Fruit fly (Drosophila melanogaster) whole organism, embryonic: ENCODE results near the gene CG13049.

Experiments
- Atf6 ChIP-seq: fragments of 200-800 bp; sonication (Bioruptor generic); IDR thresholded peaks from 2 replicates; pipeline ENCODE4 v1.3.6; 2022; ENCODE audit warnings: missing biosample characterization, missing genetic modification characterization
- Bteb2 ChIP-seq: fragments of 200-800 bp; sonication (Bioruptor generic); optimal IDR thresholded peaks from 2 replicates; lab custom pipeline; 2016; ENCODE audit warnings: missing biosample characterization, missing genetic modification characterization
- C15 ChIP-seq: fragments of 200-800 bp; sonication (Bioruptor generic); IDR thresholded peaks from 3 replicates; pipeline ENCODE4 v1.3.6; 2022; ENCODE audit warnings: missing biosample characterization, missing genetic modification characterization
- CG12236 ChIP-seq: fragments of 200-800 bp; sonication (Bioruptor generic); optimal IDR thresholded peaks from 2 replicates; lab custom pipeline; 2016; ENCODE audit warnings: missing biosample characterization, missing genetic modification characterization
- CG16815 ChIP-seq: fragments of 200-800 bp; sonication (Bioruptor generic); optimal IDR thresholded peaks from 3 replicates; lab custom pipeline; 2017; ENCODE audit warnings: missing biosample characterization, mild to moderate bottlenecking, missing genetic modification characterization
- CG17612 ChIP-seq: fragments of 200-800 bp; sonication (Bioruptor generic); IDR thresholded peaks from 2 replicates; pipeline ENCODE4 v1.3.6; 2022; ENCODE audit warnings: missing biosample characterization, missing genetic modification characterization
- CG17802 ChIP-seq: fragments of 200-800 bp; sonication (Bioruptor generic); optimal IDR thresholded peaks from 2 replicates; lab custom pipeline; 2018; ENCODE audit warnings: missing biosample characterization, mild to moderate bottlenecking, missing genetic modification characterization, moderate library complexity
- CG17912 ChIP-seq: fragments of 200-800 bp; sonication (Bioruptor generic); optimal IDR thresholded peaks from 2 replicates; lab custom pipeline; 2018; ENCODE audit warnings: missing biosample characterization, mild to moderate bottlenecking, missing genetic modification characterization
- CG3847 ChIP-seq: fragments of 200-800 bp; sonication (Bioruptor generic); IDR thresholded peaks from 2 replicates; pipeline ENCODE4 v1.3.6; 2022; ENCODE audit warnings: missing biosample characterization, missing genetic modification characterization
- CG4360 ChIP-seq: fragments of 200-800 bp; sonication (Bioruptor generic); IDR thresholded peaks from 2 replicates; pipeline ENCODE4 v1.3.6; 2022; ENCODE audit warnings: missing biosample characterization, missing genetic modification characterization
- CG5180 ChIP-seq: fragments of 200-800 bp; sonication (Bioruptor generic); optimal IDR thresholded peaks from 3 replicates; lab custom pipeline; 2017; ENCODE audit warnings: missing biosample characterization, missing genetic modification characterization, mild to moderate bottlenecking, moderate library complexity, missing genetic modification reagents
- CG6765 ChIP-seq: fragments of 200-800 bp; sonication (Bioruptor generic); optimal IDR thresholded peaks from 3 replicates; lab custom pipeline; 2017; ENCODE audit warnings: missing biosample characterization, mild to moderate bottlenecking, missing genetic modification characterization
- CG6813 ChIP-seq: fragments of 200-800 bp; sonication (Bioruptor generic); optimal IDR thresholded peaks from 2 replicates; lab custom pipeline; 2017; ENCODE audit warnings: missing biosample characterization, missing genetic modification characterization, mild to moderate bottlenecking, moderate library complexity, missing genetic modification reagents
- CG8281 ChIP-seq: fragments of 200-800 bp; sonication (Bioruptor generic); optimal IDR thresholded peaks from 2 replicates; lab custom pipeline; 2018; ENCODE audit warnings: missing biosample characterization, mild to moderate bottlenecking, missing genetic modification characterization, moderate library complexity
- CG9932 ChIP-seq: fragments of 200-800 bp; sonication (Bioruptor generic); IDR thresholded peaks from 2 replicates; pipeline ENCODE4 v1.3.6; 2022; ENCODE audit warnings: missing biosample characterization, missing genetic modification characterization
- Dad ChIP-seq: fragments of 200-800 bp; sonication (Bioruptor generic); optimal IDR thresholded peaks from 3 replicates; lab custom pipeline; 2016; ENCODE audit warnings: missing biosample characterization, missing genetic modification characterization
- ERR ChIP-seq: fragments of 200-800 bp; sonication (Bioruptor generic); optimal IDR thresholded peaks from 2 replicates; lab custom pipeline; 2016; ENCODE audit warnings: missing biosample characterization, missing genetic modification characterization
- Elba2 ChIP-seq: fragments of 200-800 bp; sonication (Bioruptor generic); optimal IDR thresholded peaks from 3 replicates; lab custom pipeline; 2016; ENCODE audit warnings: missing biosample characterization, missing genetic modification characterization
- Fer1 ChIP-seq: fragments of 200-800 bp; sonication (Bioruptor generic); optimal IDR thresholded peaks from 2 replicates; lab custom pipeline; 2017; ENCODE audit warnings: missing biosample characterization, mild to moderate bottlenecking, missing genetic modification characterization
- Gug ChIP-seq: fragments of 200-800 bp; sonication (Bioruptor generic); IDR thresholded peaks from 4 replicates; pipeline ENCODE4 v1.3.6; 2022; ENCODE audit warnings: missing biosample characterization, missing genetic modification characterization
- HHEX ChIP-seq: fragments of 200-800 bp; sonication (Bioruptor generic); optimal IDR thresholded peaks from 3 replicates; lab custom pipeline; 2017; ENCODE audit warnings: missing biosample characterization, mild to moderate bottlenecking, missing genetic modification characterization, missing genetic modification reagents
- HLH4C ChIP-seq: fragments of 200-800 bp; sonication (Bioruptor generic); IDR thresholded peaks from 3 replicates; pipeline ENCODE4 v1.3.6; 2022; ENCODE audit warnings: missing biosample characterization, missing genetic modification characterization; ENCODE audit not compliant: partially characterized antibody
- HLHmδ ChIP-seq: fragments of 200-800 bp; sonication (Bioruptor generic); optimal IDR thresholded peaks from 2 replicates; lab custom pipeline; 2018; ENCODE audit warnings: missing biosample characterization, mild to moderate bottlenecking, missing genetic modification characterization, moderate library complexity
- Lim3 ChIP-seq: fragments of 200-800 bp; sonication (Bioruptor generic); IDR thresholded peaks from 2 replicates; pipeline ENCODE4 v1.3.6; 2022; ENCODE audit warnings: missing biosample characterization, missing genetic modification characterization
- Myb ChIP-seq: fragments of 200-800 bp; sonication (Bioruptor generic); optimal IDR thresholded peaks from 2 replicates; lab custom pipeline; 2016; ENCODE audit warnings: missing biosample characterization, missing genetic modification characterization
- Stat92E ChIP-seq, 3 experiments: fragments of >200 bp in 2 of 3; fragments of 200-800 bp in 1 of 3; sonication (Bioruptor generic) in 1 of 3; optimal IDR thresholded peaks; 2 replicates each; lab custom pipeline; 2017 to 2019; ENCODE audit warnings: missing biosample characterization in 3 of 3, missing genetic modification characterization in 3 of 3, mild to moderate bottlenecking in 1 of 3, moderate library complexity in 1 of 3
- Trl ChIP-seq, 3 experiments: fragments of >200 bp in 2 of 3; fragments of 200-800 bp in 1 of 3; sonication (Bioruptor generic) in 1 of 3; optimal IDR thresholded peaks; 2 replicates in 1 of 3; 3 replicates in 2 of 3; lab custom pipeline; 2016 to 2017; ENCODE audit warnings: missing biosample characterization in 1 of 3, missing genetic modification characterization in 1 of 3
- YL-1 ChIP-seq: fragments of 200-800 bp; sonication (Bioruptor generic); optimal IDR thresholded peaks from 3 replicates; lab custom pipeline; 2017; ENCODE audit warnings: missing biosample characterization, mild to moderate bottlenecking, missing genetic modification characterization
- amos ChIP-seq: fragments of 200-800 bp; sonication (Bioruptor generic); IDR thresholded peaks from 2 replicates; pipeline ENCODE4 v1.3.6; 2022; ENCODE audit warnings: missing biosample characterization, missing genetic modification characterization; ENCODE audit not compliant: partially characterized antibody
- bsh ChIP-seq, 2 experiments: fragments of 200-800 bp; sonication (Bioruptor generic); optimal IDR thresholded peaks; 2 replicates each; lab custom pipeline; 2017 to 2018; ENCODE audit warnings: mild to moderate bottlenecking in 2 of 2, missing biosample characterization in 2 of 2, missing genetic modification characterization in 2 of 2, moderate library complexity in 1 of 2
- chif ChIP-seq, 2 experiments: fragments of 200-800 bp; sonication (Bioruptor generic); optimal IDR thresholded peaks; 3 replicates each; lab custom pipeline; 2016; ENCODE audit warnings: missing biosample characterization in 2 of 2, missing genetic modification characterization in 2 of 2
- crc ChIP-seq: fragments of 200-800 bp; sonication (Bioruptor generic); optimal IDR thresholded peaks from 2 replicates; lab custom pipeline; 2016; ENCODE audit warnings: missing biosample characterization, missing genetic modification characterization
- cwo ChIP-seq: fragments of 200-800 bp; sonication (Bioruptor generic); optimal IDR thresholded peaks from 3 replicates; lab custom pipeline; 2017; ENCODE audit warnings: missing biosample characterization, missing genetic modification characterization, mild to moderate bottlenecking, moderate library complexity, missing genetic modification reagents
- dan ChIP-seq: fragments of 200-800 bp; sonication (Bioruptor generic); IDR thresholded peaks from 2 replicates; pipeline ENCODE4 v1.3.6; 2022; ENCODE audit warnings: missing biosample characterization, missing genetic modification characterization
- ewg ChIP-seq: fragments of 200-800 bp; sonication (Bioruptor generic); optimal IDR thresholded peaks from 3 replicates; lab custom pipeline; 2017; ENCODE audit warnings: mild to moderate bottlenecking, missing biosample characterization, missing genetic modification reagents, missing genetic modification characterization
- ham ChIP-seq: fragments of 200-800 bp; sonication (Bioruptor generic); IDR thresholded peaks from 2 replicates; pipeline ENCODE4 v1.3.6; 2022; ENCODE audit warnings: missing biosample characterization, missing genetic modification characterization
- jigr1 ChIP-seq: fragments of 200-800 bp; sonication (Bioruptor generic); IDR thresholded peaks from 3 replicates; pipeline ENCODE4 v1.3.6; 2022; ENCODE audit warnings: missing biosample characterization, missing genetic modification characterization
- nom ChIP-seq: fragments of 200-800 bp; sonication (Bioruptor generic); optimal IDR thresholded peaks from 2 replicates; lab custom pipeline; 2017; ENCODE audit warnings: missing biosample characterization, missing genetic modification characterization, mild to moderate bottlenecking, moderate library complexity, missing genetic modification reagents
- oc ChIP-seq: fragments of 200-800 bp; sonication (Bioruptor generic); optimal IDR thresholded peaks from 2 replicates; lab custom pipeline; 2018; ENCODE audit warnings: missing biosample characterization, mild to moderate bottlenecking, missing genetic modification characterization, moderate library complexity
- onecut ChIP-seq: fragments of 200-800 bp; sonication (Bioruptor generic); IDR thresholded peaks from 2 replicates; pipeline ENCODE4 v1.3.6; 2022; ENCODE audit warnings: missing biosample characterization, missing genetic modification characterization
- pho ChIP-seq: fragments of 200-800 bp; sonication (Bioruptor generic); optimal IDR thresholded peaks from 2 replicates; lab custom pipeline; 2016; ENCODE audit warnings: missing biosample characterization, missing genetic modification characterization
- ranshi ChIP-seq: fragments of 200-800 bp; sonication (Bioruptor generic); IDR thresholded peaks from 2 replicates; pipeline ENCODE4 v1.3.6; 2022; ENCODE audit warnings: missing biosample characterization, missing genetic modification characterization
- sens ChIP-seq: fragments of 200-800 bp; sonication (Bioruptor generic); peaks from one replicate; lab custom pipeline; 2016; ENCODE audit warnings: missing biosample characterization, missing genetic modification characterization
- sim ChIP-seq: fragments of 200-800 bp; sonication (Bioruptor generic); IDR thresholded peaks from 2 replicates; pipeline ENCODE4 v1.3.6; 2022; ENCODE audit warnings: missing biosample characterization, missing genetic modification characterization
- slp2 ChIP-seq: fragments of 200-800 bp; sonication (Bioruptor generic); optimal IDR thresholded peaks from 2 replicates; lab custom pipeline; 2016; ENCODE audit warnings: missing biosample characterization, missing genetic modification characterization
- sna ChIP-seq: fragments of 200-800 bp; sonication (Bioruptor generic); IDR thresholded peaks from 2 replicates; pipeline ENCODE4 v1.3.6; 2022; ENCODE audit warnings: missing biosample characterization, missing genetic modification characterization; ENCODE audit not compliant: partially characterized antibody
- tup ChIP-seq: fragments of 200-800 bp; sonication (Bioruptor generic); optimal IDR thresholded peaks from 2 replicates; lab custom pipeline; 2016; ENCODE audit warnings: missing biosample characterization, mild to moderate bottlenecking, missing genetic modification characterization, moderate library complexity
- tx ChIP-seq: fragments of 200-800 bp; sonication (Bioruptor generic); optimal IDR thresholded peaks from 2 replicates; lab custom pipeline; 2016; ENCODE audit warnings: missing biosample characterization, missing genetic modification characterization
- vfl ChIP-seq: fragments of 200-800 bp; sonication (Bioruptor generic); optimal IDR thresholded peaks from 2 replicates; lab custom pipeline; 2016; ENCODE audit warnings: missing biosample characterization, missing genetic modification characterization

Gene CG13049

dm6 chr3L:16328207-16328891, 46.6 kb upstream of the CG13049 start, which contains the start of gene CG13058 (continued):
- TF ChIP-seq C15 (GFP tag; lab: Robert Waterston, UW) (no peak), CG4360 (GFP tag; lab: Robert Waterston, UW) (no peak), nom (no peak), Bteb2 (GFP tag; lab: Kevin White, UChicago) (peak; percentile 42), tup (GFP tag; lab: Kevin White, UChicago) (no peak), CG16815 (GFP tag; lab: Kevin White, UChicago) (peak; percentile 17), CG6765 (GFP tag; lab: Kevin White, UChicago) (no peak), Stat92E (GFP tag; optimal IDR thresholded peaks at IDR 0.05; lab: Kevin White, UChicago) (no peak), CG5180 (peak; percentile 57), bsh (GFP tag; optimal IDR thresholded peaks at IDR 0.05; lab: Kevin White, UChicago) (peak in 1 of 2 experiments; percentile 3), CG8281 (tag; lab: Kevin White, UChicago) (peak; percentile 79), sens (GFP tag; lab: Kevin White, UChicago) (peak; percentile 40), Atf6 (GFP tag; lab: Robert Waterston, UW) (peak; percentile 84), amos (GFP tag; lab: Robert Waterston, UW) (no peak), Fer1 (GFP tag; lab: Kevin White, UChicago) (peak; percentile 84), Elba2 (GFP tag; lab: Kevin White, UChicago) (no peak), CG17612 (GFP tag; lab: Robert Waterston, UW) (no peak), CG12236 (GFP tag; lab: Kevin White, UChicago) (no peak), ERR (GFP tag; lab: Kevin White, UChicago) (no peak), Trl (optimal IDR thresholded peaks at IDR 0.05; lab: Kevin White, UChicago) (no peak), Trl (GFP tag; optimal IDR thresholded peaks at IDR 0.05; lab: Kevin White, UChicago) (no peak), ranshi (GFP tag; lab: Robert Waterston, UW) (peak; percentile 73), sna (GFP tag; lab: Robert Waterston, UW) (no peak), pho (GFP tag; lab: Kevin White, UChicago) (peak; percentile 53), dan (GFP tag; lab: Robert Waterston, UW) (no peak), oc (tag; lab: Kevin White, UChicago) (no peak), Myb (GFP tag; lab: Kevin White, UChicago) (peak; percentile 16), cwo (GFP tag; lab: Kevin White, UChicago) (peak; percentile 38), ham (GFP tag; lab: Robert Waterston, UW) (no peak), HLH4C (GFP tag; lab: Robert Waterston, UW) (no peak), Dad (GFP tag; lab: Kevin White, UChicago) (no peak), sim (GFP tag; lab: Robert Waterston, UW) (no peak), Lim3 (GFP tag; lab: Robert Waterston, UW) (peak; percentile 44; the same call in 1 of the 2 replicates), CG6813 (no peak), YL-1 (no peak), CG3847 (GFP tag; lab: Robert Waterston, UW) (peak; percentile 77), HLHmδ (GFP tag; lab: Kevin White, UChicago) (no peak), onecut (peak; percentile 30; the same call in 1 of the 2 replicates), chif (GFP tag; optimal IDR thresholded peaks at IDR 0.05; lab: Kevin White, UChicago) (peak; percentile 36 to 44), crc (GFP tag; lab: Kevin White, UChicago) (no peak), jigr1 (GFP tag; lab: Robert Waterston, UW) (no peak), CG17912 (no peak), CG17802 (no peak), vfl (GFP tag; lab: Kevin White, UChicago) (peak; percentile 14), ewg (GFP tag; lab: Kevin White, UChicago) (peak; percentile 3), Gug (GFP tag; lab: Robert Waterston, UW) (no peak), CG9932 (GFP tag; lab: Robert Waterston, UW) (peak; percentile 77), tx (GFP tag; lab: Kevin White, UChicago) (peak; percentile 72), slp2 (GFP tag; lab: Kevin White, UChicago) (peak; percentile 37), HHEX (peak; percentile 59)
